Fruit fly (Drosophila melanogaster) S2 (cell line): ENCODE measurements around the gene Jon99Fi.

Experiments used
- CG8478 ChIP-seq: fragments of >200 bp; optimal IDR thresholded peaks from 2 replicates; lab custom pipeline; 2018
- CTCF ChIP-seq, 2 experiments: fragments of >200 bp; optimal IDR thresholded peaks; 2 replicates each; lab custom pipeline; 2018

DNA sequence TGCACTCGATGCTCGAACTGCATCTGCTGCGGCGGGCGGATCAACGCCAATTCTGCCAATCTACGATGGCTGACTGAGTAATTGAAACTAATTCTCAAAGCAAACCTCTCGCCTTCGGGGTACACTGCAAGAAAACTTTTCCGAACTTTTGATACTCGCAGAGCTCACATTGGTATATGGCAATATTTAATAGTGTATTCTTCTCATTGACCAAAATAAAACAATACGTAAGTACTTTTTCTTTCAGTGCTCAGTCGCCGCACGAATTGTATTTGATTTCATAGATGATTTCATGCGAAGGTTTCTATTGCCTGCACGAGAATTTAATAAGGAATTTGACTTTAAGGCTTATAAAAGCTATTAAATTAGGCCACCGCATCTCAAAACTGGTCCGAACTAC is 36.9 kb downstream of the Jon99Fi start:
- TF ChIP-seq CG8478 (lab: Kevin White, UChicago) (no peak), CTCF (optimal IDR thresholded peaks at IDR 0.05; lab: Kevin White, UChicago) (no peak)
